Worm (Caenorhabditis elegans) whole organism, L1 larva: ENCODE results near the gene sdf-9.

ENCODE experiments used
- C04F5.9 ChIP-seq: sonication (generic microtip); optimal IDR thresholded peaks from 2 replicates; lab custom pipeline; 2016; ENCODE audit warnings: missing genetic modification characterization, missing compliant biosample characterization
- C34B4.2 ChIP-seq: sonication (generic microtip); optimal IDR thresholded peaks from 2 replicates; lab custom pipeline; 2017; ENCODE audit warnings: mild to moderate bottlenecking, missing genetic modification characterization, missing compliant biosample characterization
- F16B12.6 ChIP-seq: fragments of 150-350 bp; optimal IDR thresholded peaks from 2 replicates; lab custom pipeline; 2014; ENCODE audit warnings: missing biosample characterization, missing genetic modification characterization
- aha-1 ChIP-seq: fragments of 150-350 bp; optimal IDR thresholded peaks from 2 replicates; lab custom pipeline; 2014; ENCODE audit warnings: missing biosample characterization, missing genetic modification characterization
- alr-1 ChIP-seq: fragments of 200-800 bp; sonication (Bioruptor generic); optimal IDR thresholded peaks from 2 replicates; lab custom pipeline; 2018; ENCODE audit warnings: borderline replicate concordance, mild to moderate bottlenecking, missing genetic modification characterization, missing compliant biosample characterization
- aly-2 ChIP-seq: fragments of 150-350 bp; optimal IDR thresholded peaks from 2 replicates; lab custom pipeline; 2014; ENCODE audit warnings: missing biosample characterization, missing genetic modification characterization
- ama-1 ChIP-seq: fragments of 150-350 bp; optimal IDR thresholded peaks from 2 replicates; lab custom pipeline; 2014
- blmp-1 ChIP-seq: fragments of 150-350 bp; optimal IDR thresholded peaks from 2 replicates; lab custom pipeline; 2014; ENCODE audit warnings: missing biosample characterization, missing genetic modification characterization
- ceh-63 ChIP-seq: fragments of 200-800 bp; sonication (Bioruptor generic); optimal IDR thresholded peaks from 2 replicates; lab custom pipeline; 2018; ENCODE audit warnings: mild to moderate bottlenecking, missing genetic modification characterization, missing compliant biosample characterization
- ceh-8 ChIP-seq: fragments of 200-800 bp; sonication (Bioruptor generic); optimal IDR thresholded peaks from 2 replicates; lab custom pipeline; 2018; ENCODE audit warnings: mild to moderate bottlenecking, missing genetic modification characterization, moderate library complexity, missing compliant biosample characterization
- ceh-82 ChIP-seq, 3 experiments: fragments of 150-350 bp in 1 of 3; sonication (generic microtip) in 2 of 3; optimal IDR thresholded peaks; 2 replicates each; lab custom pipeline; 2014 to 2017; ENCODE audit warnings: missing biosample characterization in 3 of 3, missing genetic modification characterization in 3 of 3
- ceh-88 ChIP-seq: fragments of 200-800 bp; sonication (Bioruptor generic); IDR thresholded peaks from 2 replicates; pipeline ENCODE4 v1.3.6; 2022; ENCODE audit warnings: missing genetic modification characterization, missing compliant biosample characterization
- ceh-90 ChIP-seq: sonication (generic microtip); optimal IDR thresholded peaks from 2 replicates; lab custom pipeline; 2016; ENCODE audit warnings: missing genetic modification characterization, missing compliant biosample characterization
- ces-1 ChIP-seq: fragments of 150-350 bp; optimal IDR thresholded peaks from 2 replicates; lab custom pipeline; 2014; ENCODE audit warnings: missing biosample characterization, missing genetic modification reagents, missing genetic modification characterization
- dpl-1 ChIP-seq, 3 experiments: fragments of 150-350 bp in 2 of 3; sonication (generic microtip) in 1 of 3; optimal IDR thresholded peaks; 2 replicates each; lab custom pipeline; 2014 to 2017; ENCODE audit warnings: missing biosample characterization in 3 of 3, missing genetic modification characterization in 3 of 3, missing genetic modification reagents in 3 of 3
- egl-13 ChIP-seq: sonication (generic microtip); optimal IDR thresholded peaks from 2 replicates; lab custom pipeline; 2016; ENCODE audit warnings: missing genotype, missing genetic modification reagents, missing genetic modification characterization, missing compliant biosample characterization
- egl-27 ChIP-seq, 2 experiments: fragments of 150-350 bp in 1 of 2; sonication (generic microtip); optimal IDR thresholded peaks; 3 replicates each; lab custom pipeline; 2017 to 2018; ENCODE audit warnings: missing biosample characterization in 2 of 2, missing genetic modification characterization in 2 of 2, missing genetic modification reagents in 2 of 2
- elt-2 ChIP-seq: sonication (generic microtip); optimal IDR thresholded peaks from 2 replicates; lab custom pipeline; 2016; ENCODE audit warnings: missing genetic modification characterization, mild to moderate bottlenecking, inconsistent platforms, missing compliant biosample characterization, missing genetic modification reagents
- elt-3 ChIP-seq, 6 experiments: fragments of 150-350 bp in 1 of 6; sonication (generic microtip); optimal IDR thresholded peaks; 2 replicates each; lab custom pipeline; 2017 to 2018; ENCODE audit warnings: missing biosample characterization in 6 of 6, missing genetic modification characterization in 6 of 6, inconsistent platforms in 1 of 6
- ets-5 ChIP-seq: fragments of 200-800 bp; sonication (Bioruptor generic); IDR thresholded peaks from 2 replicates; pipeline ENCODE4 v1.3.6; 2022; ENCODE audit warnings: missing genetic modification characterization, missing compliant biosample characterization
- fkh-10 ChIP-seq: sonication (generic microtip); optimal IDR thresholded peaks from 2 replicates; lab custom pipeline; 2017; ENCODE audit warnings: missing biosample characterization, missing genetic modification reagents, missing genetic modification characterization
- fkh-4 ChIP-seq: sonication (generic microtip); optimal IDR thresholded peaks from 2 replicates; lab custom pipeline; 2016; ENCODE audit warnings: missing compliant biosample characterization, missing genetic modification characterization, borderline replicate concordance
- fkh-8 ChIP-seq: sonication (generic microtip); optimal IDR thresholded peaks from 2 replicates; lab custom pipeline; 2016; ENCODE audit warnings: mild to moderate bottlenecking, missing genetic modification characterization, missing compliant biosample characterization
- hlh-17 ChIP-seq: fragments of 200-800 bp; sonication (Bioruptor generic); optimal IDR thresholded peaks from 2 replicates; lab custom pipeline; 2018; ENCODE audit warnings: missing genetic modification characterization, mild to moderate bottlenecking, missing compliant biosample characterization, moderate library complexity, borderline replicate concordance
- hpl-2 ChIP-seq: fragments of 150-350 bp; optimal IDR thresholded peaks from 2 replicates; lab custom pipeline; 2014; ENCODE audit warnings: missing biosample characterization, missing genetic modification reagents, missing genetic modification characterization
- irx-1 ChIP-seq: sonication (generic microtip); optimal IDR thresholded peaks from 2 replicates; lab custom pipeline; 2016; ENCODE audit warnings: missing genetic modification characterization, missing compliant biosample characterization
- isw-1 ChIP-seq: fragments of 200-800 bp; sonication (Bioruptor generic); IDR thresholded peaks from 2 replicates; pipeline ENCODE4 v1.3.6; 2022; ENCODE audit warnings: missing genetic modification characterization, missing compliant biosample characterization
- lin-13 ChIP-seq: fragments of 150-350 bp; optimal IDR thresholded peaks from 2 replicates; lab custom pipeline; 2014; ENCODE audit warnings: missing biosample characterization, missing genetic modification reagents, missing genetic modification characterization
- lin-14 ChIP-seq: fragments of 200-800 bp; sonication (Bioruptor generic); optimal IDR thresholded peaks from 2 replicates; lab custom pipeline; 2018; ENCODE audit warnings: mild to moderate bottlenecking, missing genetic modification characterization, moderate library complexity, missing compliant biosample characterization
- lir-3 ChIP-seq: sonication (generic microtip); optimal IDR thresholded peaks from 2 replicates; lab custom pipeline; 2016; ENCODE audit warnings: mild to moderate bottlenecking, missing genetic modification characterization, moderate library complexity, missing compliant biosample characterization; ENCODE audit not compliant: poor library complexity
- lsy-2 ChIP-seq, 2 experiments: fragments of 150-350 bp; optimal IDR thresholded peaks; 2 replicates each; lab custom pipeline; 2014; ENCODE audit warnings: missing biosample characterization in 2 of 2, missing genetic modification characterization in 2 of 2
- mef-2 ChIP-seq: fragments of 150-350 bp; optimal IDR thresholded peaks from 2 replicates; lab custom pipeline; 2014; ENCODE audit warnings: missing biosample characterization, missing genetic modification characterization
- mep-1 ChIP-seq: fragments of 150-350 bp; optimal IDR thresholded peaks from 2 replicates; lab custom pipeline; 2014; ENCODE audit warnings: missing biosample characterization, missing genetic modification characterization
- nhr-20 ChIP-seq: sonication (generic microtip); optimal IDR thresholded peaks from 2 replicates; lab custom pipeline; 2016; ENCODE audit warnings: mild to moderate bottlenecking, missing genetic modification characterization, missing compliant biosample characterization
- nhr-237 ChIP-seq: fragments of 150-350 bp; optimal IDR thresholded peaks from 2 replicates; lab custom pipeline; 2014; ENCODE audit warnings: missing biosample characterization, missing genetic modification characterization
- nhr-71 ChIP-seq: sonication (generic microtip); optimal IDR thresholded peaks from 2 replicates; lab custom pipeline; 2016; ENCODE audit warnings: mild to moderate bottlenecking, missing genetic modification characterization, moderate library complexity, missing compliant biosample characterization
- nhr-85 ChIP-seq: sonication (generic microtip); peaks from one replicate; lab custom pipeline; 2016; ENCODE audit warnings: missing genetic modification characterization, inconsistent platforms, missing compliant biosample characterization
- nhr-90 ChIP-seq: sonication (generic microtip); optimal IDR thresholded peaks from 2 replicates; lab custom pipeline; 2016; ENCODE audit warnings: mild to moderate bottlenecking, missing genetic modification characterization, missing compliant biosample characterization; ENCODE audit not compliant: poor library complexity
- pag-3 ChIP-seq: sonication (generic microtip); optimal IDR thresholded peaks from 2 replicates; lab custom pipeline; 2017; ENCODE audit warnings: missing genetic modification characterization, mild to moderate bottlenecking, missing compliant biosample characterization, antibody characterized with exemption, borderline replicate concordance; ENCODE audit not compliant: insufficient read depth
- pax-3 ChIP-seq: fragments of 200-800 bp; sonication (Bioruptor generic); optimal IDR thresholded peaks from 2 replicates; lab custom pipeline; 2018; ENCODE audit warnings: mild to moderate bottlenecking, missing genetic modification characterization, moderate library complexity, missing compliant biosample characterization
- pqm-1 ChIP-seq: sonication (generic microtip); optimal IDR thresholded peaks from 3 replicates; lab custom pipeline; 2017; ENCODE audit warnings: missing biosample characterization, missing genetic modification characterization
- sptf-1 ChIP-seq: fragments of 150-350 bp; optimal IDR thresholded peaks from 2 replicates; lab custom pipeline; 2014; ENCODE audit warnings: missing biosample characterization, missing genetic modification characterization
- sup-37 ChIP-seq: fragments of 200-800 bp; sonication (Bioruptor generic); optimal IDR thresholded peaks from 2 replicates; lab custom pipeline; 2018; ENCODE audit warnings: mild to moderate bottlenecking, missing genetic modification characterization, missing compliant biosample characterization
- tbx-2 ChIP-seq: sonication (generic microtip); optimal IDR thresholded peaks from 2 replicates; lab custom pipeline; 2016; ENCODE audit warnings: missing genetic modification characterization, missing compliant biosample characterization
- tlp-1 ChIP-seq: fragments of 150-350 bp; optimal IDR thresholded peaks from 2 replicates; lab custom pipeline; 2014; ENCODE audit warnings: missing biosample characterization, missing genetic modification characterization
- unc-130 ChIP-seq: fragments of 150-350 bp; optimal IDR thresholded peaks from 2 replicates; lab custom pipeline; 2017; ENCODE audit warnings: missing biosample characterization, missing genetic modification characterization, inconsistent platforms
- unc-30 ChIP-seq: sonication (generic microtip); optimal IDR thresholded peaks from 2 replicates; lab custom pipeline; 2017; ENCODE audit warnings: missing biosample characterization, missing genetic modification characterization
- unc-98 ChIP-seq: fragments of 200-800 bp; sonication (Bioruptor generic); IDR thresholded peaks from 2 replicates; pipeline ENCODE4 v1.3.6; 2022; ENCODE audit warnings: missing genetic modification characterization, missing compliant biosample characterization
- zag-1 ChIP-seq: fragments of 150-350 bp; optimal IDR thresholded peaks from 2 replicates; lab custom pipeline; 2014; ENCODE audit warnings: missing biosample characterization, missing genetic modification characterization
- ztf-4 ChIP-seq: fragments of 150-350 bp; optimal IDR thresholded peaks from 2 replicates; lab custom pipeline; 2014; ENCODE audit warnings: missing biosample characterization, missing genetic modification characterization

Gene sdf-9

DNA sequence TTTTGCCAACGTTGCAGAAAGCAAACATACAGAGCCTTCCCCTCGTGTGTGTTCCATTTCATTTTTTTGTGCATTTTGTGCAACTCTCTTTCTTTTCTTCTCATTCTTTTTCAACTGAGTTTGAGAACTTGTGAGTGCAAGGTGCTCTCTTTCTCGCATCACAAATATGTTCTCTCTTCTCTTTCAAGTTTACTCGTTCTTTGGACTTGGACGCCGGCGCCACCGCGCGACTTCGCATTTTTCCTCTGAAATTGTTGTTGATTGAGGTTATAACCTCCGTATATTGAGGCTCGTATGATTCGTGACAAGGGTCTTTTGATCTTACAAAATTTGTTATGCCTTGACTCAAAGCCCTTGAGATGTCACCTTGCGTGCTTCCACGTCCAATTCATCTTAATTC is 21.3 kb upstream of the sdf-9 start (continued):
- TF ChIP-seq nhr-237 (tag; lab: Kevin White, UChicago), result peak; percentile 69
- peak; percentile 32 for TF ChIP-seq mef-2
- TF ChIP-seq sup-37, result no peak
- peak; percentile 92 for TF ChIP-seq lin-14
- TF ChIP-seq elt-2 (tag; lab: Kevin White, UChicago), result peak; percentile 29
- TF ChIP-seq nhr-71 (tag; lab: Kevin White, UChicago), result peak; percentile 89
- peak; percentile 35 for TF ChIP-seq nhr-90 (tag; lab: Kevin White, UChicago)
- TF ChIP-seq lir-3 (tag; lab: Kevin White, UChicago), result peak; percentile 8
- peak; percentile 90 for TF ChIP-seq fkh-8

DNA sequence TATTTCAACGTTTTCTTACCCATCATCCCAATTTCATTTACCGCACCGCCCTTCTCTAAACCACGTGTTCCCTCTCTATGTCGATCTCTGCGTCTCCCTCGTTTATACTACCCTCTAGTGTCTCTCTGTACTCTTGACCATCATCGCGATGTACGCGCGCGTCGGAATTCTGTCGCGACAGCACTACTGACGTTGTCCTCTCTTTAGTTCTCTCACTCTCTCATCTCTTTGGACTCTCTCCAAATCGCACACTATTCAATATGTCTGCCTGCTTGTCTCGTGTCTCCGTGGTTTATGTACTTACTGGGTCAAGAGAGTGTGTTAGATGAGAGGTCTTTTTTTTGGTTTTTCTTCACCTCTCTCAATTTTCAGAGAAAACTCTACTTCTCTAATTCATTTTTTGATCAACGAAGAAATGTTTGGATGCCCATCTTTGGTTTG is 19.7 kb upstream of the sdf-9 start:
- TF ChIP-seq aha-1 (peak; percentile 77), ceh-82 (tag; optimal IDR thresholded peaks at IDR 0.05; lab: Kevin White, UChicago) (peak; percentile 90 to 95 (median 92)), hlh-17 (GFP tag; lab: Kevin White, UChicago) (no peak), ces-1 (GFP tag; lab: Kevin White, UChicago) (peak; percentile 66), lsy-2 (tag; optimal IDR thresholded peaks at IDR 0.05; lab: Kevin White, UChicago) (peak; percentile 94 to 95), nhr-237 (tag; lab: Kevin White, UChicago) (peak; percentile 94), sptf-1 (tag; lab: Kevin White, UChicago) (no peak), ceh-8 (GFP tag; lab: Kevin White, UChicago) (peak; percentile 96), hpl-2 (GFP tag; lab: Kevin White, UChicago) (peak; percentile 92), egl-13 (tag; lab: Kevin White, UChicago) (peak; percentile 98), fkh-10 (GFP tag; lab: Kevin White, UChicago) (peak; percentile 98), unc-98 (GFP tag; lab: Robert Waterston, UW) (peak; percentile 64; the same call in 1 of the 2 replicates), dpl-1 (GFP tag; optimal IDR thresholded peaks at IDR 0.05; lab: Kevin White, UChicago) (peak; percentile 70 to 75 (median 71)), aly-2 (tag; lab: Kevin White, UChicago) (peak; percentile 67), ztf-4 (peak; percentile 97), lin-13 (GFP tag; lab: Kevin White, UChicago) (peak; percentile 95), unc-30 (tag; lab: Kevin White, UChicago) (peak; percentile 58), elt-3 (tag; optimal IDR thresholded peaks at IDR 0.05; lab: Kevin White, UChicago) (peak in 4 of 6 experiments; percentile 48 to 92 (median 86)), tlp-1 (tag; lab: Kevin White, UChicago) (no peak), C34B4.2 (tag; lab: Kevin White, UChicago) (peak; percentile 58), lir-3 (tag; lab: Kevin White, UChicago) (peak; percentile 90), ceh-90 (no peak), mep-1 (tag; lab: Kevin White, UChicago) (peak; percentile 98), nhr-20 (peak; percentile 100), C04F5.9 (tag; lab: Kevin White, UChicago) (peak; percentile 89), blmp-1 (tag; lab: Kevin White, UChicago) (peak; percentile 69), nhr-71 (tag; lab: Kevin White, UChicago) (peak; percentile 100), zag-1 (tag; lab: Kevin White, UChicago) (peak; percentile 78), ceh-88 (peak; percentile 95), pqm-1 (peak; percentile 90), isw-1 (GFP tag; lab: Robert Waterston, UW) (peak; percentile 93), egl-27 (tag; optimal IDR thresholded peaks at IDR 0.05; lab: Kevin White, UChicago) (peak; percentile 41 to 98), irx-1 (peak; percentile 94), pax-3 (peak; percentile 98), F16B12.6 (tag; lab: Kevin White, UChicago) (no peak), tbx-2 (tag; lab: Kevin White, UChicago) (peak; percentile 99), ets-5 (GFP tag; lab: Robert Waterston, UW) (no peak), fkh-4 (tag; lab: Kevin White, UChicago) (peak; percentile 83), ama-1 (lab: Kevin White, UChicago) (peak; percentile 75), nhr-90 (tag; lab: Kevin White, UChicago) (peak; percentile 97), alr-1 (no peak), ceh-63 (GFP tag; lab: Kevin White, UChicago) (peak; percentile 59), unc-130 (peak; percentile 98), pag-3 (tag; lab: Kevin White, UChicago) (no peak), nhr-85 (tag; lab: Kevin White, UChicago) (peak; percentile 99)
